Worm (Caenorhabditis elegans): Measurements from ENCODE around the gene acdh-7.

Gene acdh-7

DNA sequence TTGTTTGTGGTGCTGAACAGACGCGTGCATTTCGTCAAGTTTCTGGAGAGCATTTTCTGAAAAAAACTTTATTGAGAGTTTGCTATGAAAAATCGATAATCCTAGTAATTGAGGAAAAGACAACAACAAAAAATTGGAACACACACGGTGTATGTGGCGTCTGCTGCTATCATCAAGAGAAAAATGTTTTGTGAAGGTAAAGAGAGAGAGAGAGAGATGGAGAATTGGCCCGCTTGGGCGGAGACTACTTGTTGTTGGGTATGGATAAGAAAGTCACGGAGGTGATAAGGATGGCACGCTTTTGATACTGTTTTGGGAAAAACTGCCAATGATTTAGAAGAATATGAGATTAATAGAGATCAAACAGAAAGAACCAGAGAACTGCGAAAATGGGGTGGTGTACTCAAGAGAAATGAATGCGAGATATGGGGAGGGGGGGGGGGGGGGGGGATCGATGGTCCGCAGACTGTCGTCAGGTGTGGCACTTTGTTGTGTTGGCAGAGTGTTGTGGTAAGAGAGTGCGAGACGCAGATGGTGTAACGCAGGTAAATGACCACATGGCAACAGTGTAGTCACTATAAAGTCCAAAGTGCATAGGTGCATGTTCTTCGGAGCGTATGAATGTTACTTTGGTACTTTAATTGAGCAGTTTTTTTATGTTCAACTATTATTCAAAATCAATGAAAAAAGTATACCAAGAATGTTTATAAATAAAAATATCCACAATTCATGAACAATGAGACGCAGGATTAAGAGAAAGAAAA, at the start of gene acdh-7:
Gene acdh-7, minus strand, starts transcription at position 56 of the 764 bp plus-strand sequence.
- peak; percentile 64 for TF ChIP-seq ceh-28 (tag; optimal IDR thresholded peaks at IDR 0.05)
- TF ChIP-seq elt-2 (tag; optimal IDR thresholded peaks at IDR 0.05), result peak; percentile 76
- no peak for TF ChIP-seq sea-2 (GFP tag; optimal IDR thresholded peaks at IDR 0.05)
- TF ChIP-seq nfya-1 (tag; optimal IDR thresholded peaks at IDR 0.05; ENCODE audit: insufficient read depth), result peak; percentile 28
- TF ChIP-seq egl-27 (tag; optimal IDR thresholded peaks at IDR 0.05), result no peak
- TF ChIP-seq nhr-43 (tag; optimal IDR thresholded peaks at IDR 0.05; ENCODE audit: poor library complexity, severe bottlenecking), result peak; percentile 14
- peak in 2 of 3 experiments; percentile 21 to 38 for TF ChIP-seq elt-3 (tag; optimal IDR thresholded peaks at IDR 0.05)
- TF ChIP-seq daf-12 (tag; optimal IDR thresholded peaks at IDR 0.05), result no peak
- TF ChIP-seq zag-1 (tag; optimal IDR thresholded peaks at IDR 0.05), result no peak
- TF ChIP-seq ZK546.5 (tag; optimal IDR thresholded peaks at IDR 0.05), result no peak
- no peak for TF ChIP-seq nhr-76 (tag; optimal IDR thresholded peaks at IDR 0.05)
- no peak for TF ChIP-seq unc-39 (tag; optimal IDR thresholded peaks at IDR 0.05)
- no peak for TF ChIP-seq egl-5 (tag; optimal IDR thresholded peaks at IDR 0.05)
- TF ChIP-seq pqm-1 (tag; optimal IDR thresholded peaks at IDR 0.05), result peak; percentile 20
- no peak for TF ChIP-seq ceh-16 (tag; optimal IDR thresholded peaks at IDR 0.05)
- no peak for TF ChIP-seq fkh-2 (tag; optimal IDR thresholded peaks at IDR 0.05)
- no peak for TF ChIP-seq skn-1 (tag; optimal IDR thresholded peaks at IDR 0.05)
- TF ChIP-seq lsy-12 (tag; optimal IDR thresholded peaks at IDR 0.05), result no peak
- no peak for TF ChIP-seq nhr-11 (tag; optimal IDR thresholded peaks at IDR 0.05)
- TF ChIP-seq nhr-12 (tag; optimal IDR thresholded peaks at IDR 0.05), result no peak

DNA sequence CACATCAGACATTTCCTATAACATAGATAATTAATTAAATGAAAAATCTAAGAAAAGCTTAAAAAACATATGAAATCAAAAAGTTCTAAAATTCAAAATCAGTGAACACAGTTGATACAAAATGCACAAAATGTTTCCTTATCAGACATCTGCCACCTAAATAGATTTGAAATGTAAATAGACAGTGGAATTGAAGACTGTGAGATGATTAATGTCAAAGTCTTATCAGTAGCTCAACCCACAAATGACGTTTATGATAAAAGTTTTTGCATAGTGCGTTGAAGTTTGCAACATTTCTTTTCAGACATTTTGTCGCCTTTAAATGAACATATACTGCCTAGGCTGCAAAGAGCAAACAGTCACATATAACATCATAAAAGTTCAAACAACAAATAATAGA, 39.9 kb upstream of the acdh-7 start, which contains the start of gene Y40C7B.4:
Gene Y40C7B.4, minus strand, starts transcription at position 19 of the 400 bp plus-strand sequence.
- TF ChIP-seq pqm-1 (tag; optimal IDR thresholded peaks at IDR 0.05), result peak; percentile 93
- TF ChIP-seq elt-1 (tag; optimal IDR thresholded peaks at IDR 0.05), result no peak
- no peak for TF ChIP-seq ztf-4 (tag; optimal IDR thresholded peaks at IDR 0.05)
- TF ChIP-seq nhr-23 (tag; optimal IDR thresholded peaks at IDR 0.05), result no peak
- TF ChIP-seq jun-1 (tag; optimal IDR thresholded peaks at IDR 0.05), result peak; percentile 56
- peak; percentile 97 for TF ChIP-seq elt-2 (tag; optimal IDR thresholded peaks at IDR 0.05)
- TF ChIP-seq pha-4 (tag; optimal IDR thresholded peaks at IDR 0.05), result peak; percentile 67

DNA sequence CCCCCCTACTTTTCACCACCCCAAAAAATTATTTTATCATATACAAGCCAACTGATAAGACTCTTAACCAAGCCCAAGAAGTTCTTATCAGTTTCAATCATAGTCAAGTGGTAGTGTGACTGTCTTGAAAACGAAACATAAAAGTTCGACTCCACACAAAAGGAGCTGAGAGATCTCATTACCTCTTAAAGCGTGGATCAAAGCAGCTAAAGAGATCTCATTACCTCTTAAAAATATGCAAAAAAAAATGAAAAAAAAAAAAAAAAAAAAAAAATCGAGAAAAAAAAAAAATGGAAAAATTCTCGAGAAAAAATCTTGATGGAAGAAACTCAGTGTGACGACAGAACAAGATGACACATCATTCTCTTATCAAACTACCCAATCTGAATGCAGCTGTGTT, 38.8 kb upstream of the acdh-7 start:
- TF ChIP-seq elt-2 (tag; optimal IDR thresholded peaks at IDR 0.05) (peak; percentile 88), pqm-1 (tag; optimal IDR thresholded peaks at IDR 0.05) (peak; percentile 25)

DNA sequence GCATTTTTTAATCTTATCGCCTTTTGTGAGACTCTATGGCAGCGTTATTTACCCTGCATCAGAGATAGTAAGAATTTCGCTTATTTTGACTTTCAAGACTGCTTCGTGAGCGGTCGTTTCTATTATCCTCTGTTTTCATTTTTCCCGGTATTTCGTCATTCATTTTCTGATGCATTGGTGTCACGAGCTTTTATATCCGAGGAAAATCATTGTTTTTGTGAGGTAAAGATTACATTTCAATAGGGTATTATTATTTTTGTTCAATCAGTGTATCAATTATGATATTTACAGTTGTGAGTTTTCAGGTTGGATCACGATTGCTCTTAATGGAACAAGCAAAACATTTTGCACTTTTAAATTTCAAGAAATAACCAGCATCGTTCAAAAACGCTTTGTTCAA, 30.4 kb upstream of the acdh-7 start:
- no peak for TF ChIP-seq lsy-12 (tag; optimal IDR thresholded peaks at IDR 0.05)
- TF ChIP-seq elt-2 (tag; optimal IDR thresholded peaks at IDR 0.05), result peak; percentile 26

DNA sequence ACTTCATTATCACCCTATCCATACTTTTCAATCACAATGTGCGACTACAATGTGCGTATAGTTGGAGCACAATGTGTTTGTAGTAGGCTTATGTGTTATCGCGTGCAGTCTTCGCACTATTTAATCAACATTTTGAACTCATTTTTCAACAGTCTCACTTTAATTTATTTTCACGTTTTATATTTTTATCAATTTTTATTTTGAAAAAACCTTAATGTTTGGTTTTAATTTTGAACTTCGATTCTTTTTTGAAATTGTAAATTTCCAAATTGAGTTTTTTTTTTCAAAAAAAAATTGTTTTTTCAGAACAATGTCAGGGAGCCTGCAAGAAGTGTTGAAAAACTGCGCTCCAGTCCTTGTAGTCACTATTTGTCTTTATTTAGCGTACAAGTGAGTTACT, 26.1 kb upstream of the acdh-7 start, which contains the start of gene T25G12.13:
Gene T25G12.13, plus strand, starts transcription at position 301 of the 400 bp plus-strand sequence.
- TF ChIP-seq lsy-12 (tag; optimal IDR thresholded peaks at IDR 0.05), result no peak
- TF ChIP-seq elt-2 (tag; optimal IDR thresholded peaks at IDR 0.05), result peak; percentile 30

DNA sequence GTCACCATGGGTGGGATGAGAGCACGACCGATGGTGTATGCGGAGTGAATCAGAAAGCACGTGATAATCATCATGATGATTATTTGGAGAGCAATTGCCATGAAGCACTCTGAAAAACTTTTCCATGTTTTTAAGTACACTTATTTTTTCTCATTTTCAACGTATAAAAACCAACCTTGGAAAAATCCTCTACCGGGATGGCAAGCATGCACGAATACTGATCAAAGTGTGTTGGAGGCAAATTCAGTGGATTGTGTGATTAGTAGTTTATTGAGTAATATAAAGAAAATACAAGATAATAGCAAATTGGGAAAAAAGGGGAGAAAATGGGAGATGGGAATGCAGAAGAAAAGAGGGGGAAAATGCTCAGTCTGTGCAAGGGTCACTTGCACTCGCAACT, 20.5 kb upstream of the acdh-7 start, which contains the start of gene T25G12.11:
Gene T25G12.11, minus strand, starts transcription at position 101 of the 400 bp plus-strand sequence.
- no peak for TF ChIP-seq unc-39 (tag; optimal IDR thresholded peaks at IDR 0.05)
- TF ChIP-seq ceh-82 (tag; optimal IDR thresholded peaks at IDR 0.05), result no peak
- TF ChIP-seq ama-1 (optimal IDR thresholded peaks at IDR 0.05), result no peak
- no peak for TF ChIP-seq ztf-11 (tag; optimal IDR thresholded peaks at IDR 0.05)
- no peak for TF ChIP-seq nhr-237 (tag; optimal IDR thresholded peaks at IDR 0.05)
- no peak for TF ChIP-seq daf-12 (tag; optimal IDR thresholded peaks at IDR 0.05)
- no peak for TF ChIP-seq ceh-28 (tag; optimal IDR thresholded peaks at IDR 0.05)
- no peak for TF ChIP-seq mdl-1 (tag; optimal IDR thresholded peaks at IDR 0.05)
